Fruit fly (Drosophila melanogaster): Measurements from ENCODE around the gene up.

Gene up

DNA sequence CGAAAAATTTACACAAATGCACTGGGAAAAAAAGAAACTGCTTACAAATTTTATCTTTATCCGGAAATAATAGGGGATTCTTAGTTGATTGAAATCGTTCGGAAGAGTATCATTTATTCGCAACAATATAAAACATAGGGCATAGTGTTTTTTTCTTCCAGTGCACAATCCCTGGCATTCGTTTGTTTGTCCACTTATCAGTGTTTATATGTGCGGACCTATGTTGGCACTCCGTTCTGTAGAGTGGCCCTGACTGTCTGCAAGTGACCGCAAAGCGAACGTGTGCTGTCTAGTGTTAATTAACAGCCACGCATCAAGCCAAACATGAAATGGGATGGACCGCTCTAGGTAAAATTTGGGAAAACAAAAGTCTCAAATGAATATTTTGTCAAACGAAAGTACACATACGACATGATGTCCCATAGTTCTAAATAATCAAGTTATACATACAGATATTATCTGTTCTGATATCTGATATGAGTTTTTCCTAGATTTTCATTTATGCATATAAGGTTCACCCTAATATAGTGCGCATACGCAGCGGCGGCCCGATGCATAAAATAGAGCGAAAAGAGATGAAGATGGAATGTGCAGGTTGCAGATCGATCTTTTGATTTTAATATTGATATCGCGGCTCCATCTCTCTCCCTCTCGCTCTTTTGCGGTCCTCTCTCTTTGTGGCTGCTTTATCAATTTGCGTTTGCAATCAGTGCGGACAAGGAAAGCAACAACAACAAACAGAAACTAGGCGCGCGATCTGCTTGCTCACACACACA lies 38.9 kb upstream of the up start (continued):
- TF ChIP-seq fd64A (GFP tag; optimal IDR thresholded peaks at IDR 0.05) = peak; percentile 76
- TF ChIP-seq CG11695 (GFP tag; IDR thresholded peaks at IDR 0.05) = peak; percentile 91
- peak; percentile 88 for TF ChIP-seq CG11093 (GFP tag; IDR thresholded peaks at IDR 0.05)
- peak; percentile 93 for TF ChIP-seq CG3281 (GFP tag; optimal IDR thresholded peaks at IDR 0.05)
- TF ChIP-seq CG14014 (GFP tag; IDR thresholded peaks at IDR 0.05) = peak; percentile 95
- TF ChIP-seq NC2β (GFP tag; optimal IDR thresholded peaks at IDR 0.05) = peak; percentile 92
- TF ChIP-seq Xrp1 (GFP tag; IDR thresholded peaks at IDR 0.05) = peak; percentile 90
- TF ChIP-seq CG8924 (tag; optimal IDR thresholded peaks at IDR 0.05) = peak; percentile 93
- peak; percentile 95 for TF ChIP-seq HmgZ (tag; optimal IDR thresholded peaks at IDR 0.05)
- TF ChIP-seq NFAT (GFP tag; IDR thresholded peaks at IDR 0.05) = peak; percentile 98
- no peak for TF ChIP-seq Trl (optimal IDR thresholded peaks at IDR 0.05)
- peak; percentile 95 for TF ChIP-seq Trl (GFP tag; optimal IDR thresholded peaks at IDR 0.05)
- peak; percentile 87 for TF ChIP-seq nerfin-1 (tag; optimal IDR thresholded peaks at IDR 0.05)
- TF ChIP-seq CG18599 (GFP tag; optimal IDR thresholded peaks at IDR 0.05) = peak; percentile 94
- TF ChIP-seq CG10321 (GFP tag; IDR thresholded peaks at IDR 0.05) = peak; percentile 75
- TF ChIP-seq CG6854 (GFP tag; optimal IDR thresholded peaks at IDR 0.05) = peak; percentile 85
- TF ChIP-seq Gsc (GFP tag; IDR thresholded peaks at IDR 0.05) = peak; percentile 76
- peak; percentile 88 for TF ChIP-seq Asciz (GFP tag; optimal IDR thresholded peaks at IDR 0.05)
- TF ChIP-seq CG3847 (GFP tag; IDR thresholded peaks at IDR 0.05) = peak; percentile 94
- peak; percentile 83 for TF ChIP-seq zf30C (GFP tag; optimal IDR thresholded peaks at IDR 0.05)
- peak; percentile 95 for TF ChIP-seq en (GFP tag; optimal IDR thresholded peaks at IDR 0.05)
- peak; percentile 84 for TF ChIP-seq CG16815 (GFP tag; optimal IDR thresholded peaks at IDR 0.05)
- peak; percentile 90 for TF ChIP-seq fd3F (GFP tag; optimal IDR thresholded peaks at IDR 0.05)
- no peak for TF ChIP-seq bigmax (GFP tag; optimal IDR thresholded peaks at IDR 0.05)
- peak; percentile 88 for TF ChIP-seq oc (tag; optimal IDR thresholded peaks at IDR 0.05)
- peak; percentile 62; the same call in 1 of the 2 replicates for TF ChIP-seq peb (GFP tag; IDR thresholded peaks at IDR 0.05)
- TF ChIP-seq CG42726 (GFP tag; IDR thresholded peaks at IDR 0.05; ENCODE audit: partially characterized antibody) = no peak
- TF ChIP-seq odd (GFP tag; optimal IDR thresholded peaks at IDR 0.05) = peak; percentile 84
- TF ChIP-seq knrl (GFP tag; IDR thresholded peaks at IDR 0.05; ENCODE audit: partially characterized antibody) = no peak
- peak; percentile 39 for TF ChIP-seq kah (GFP tag; optimal IDR thresholded peaks at IDR 0.05)
- peak; percentile 60 for TF ChIP-seq CG31365 (tag; optimal IDR thresholded peaks at IDR 0.05)
- TF ChIP-seq lov (optimal IDR thresholded peaks at IDR 0.05) = no peak
- TF ChIP-seq lov (GFP tag; IDR thresholded peaks at IDR 0.05) = peak; percentile 88
- peak; percentile 89 for TF ChIP-seq CG30431 (GFP tag; optimal IDR thresholded peaks at IDR 0.05)
- TF ChIP-seq CG8290 (GFP tag; optimal IDR thresholded peaks at IDR 0.05) = peak; percentile 64
- peak in 1 of 2 experiments; percentile 94 for TF ChIP-seq CG8290 (tag; optimal IDR thresholded peaks at IDR 0.05)
- peak; percentile 71 for TF ChIP-seq CG6254 (GFP tag; optimal IDR thresholded peaks at IDR 0.05)
- TF ChIP-seq aop (GFP tag; IDR thresholded peaks at IDR 0.05) = peak; percentile 64; the same call in 1 of the 2 replicates
- peak; percentile 92 for TF ChIP-seq PHDP (tag; optimal IDR thresholded peaks at IDR 0.05)
- peak; percentile 96 for TF ChIP-seq zfh2 (GFP tag; optimal IDR thresholded peaks at IDR 0.05)
- peak; percentile 69 for TF ChIP-seq CG2116 (GFP tag; optimal IDR thresholded peaks at IDR 0.05)
- peak; percentile 84 for TF ChIP-seq CG17829 (tag; optimal IDR thresholded peaks at IDR 0.05)
- TF ChIP-seq CG34224 (GFP tag; IDR thresholded peaks at IDR 0.05; ENCODE audit: partially characterized antibody) = no peak
- peak; percentile 93 for TF ChIP-seq CG34422 (GFP tag; IDR thresholded peaks at IDR 0.05)
- TF ChIP-seq CG15696 (tag; optimal IDR thresholded peaks at IDR 0.05) = peak; percentile 71
- peak; percentile 93 for TF ChIP-seq CG9817 (tag; optimal IDR thresholded peaks at IDR 0.05)
- TF ChIP-seq bowl (GFP tag; IDR thresholded peaks at IDR 0.05) = peak; percentile 74
- TF ChIP-seq HLH3B (GFP tag; IDR thresholded peaks at IDR 0.05) = peak; percentile 87
- TF ChIP-seq Elba2 (GFP tag; optimal IDR thresholded peaks at IDR 0.05) = peak; percentile 33
- TF ChIP-seq fu2 (GFP tag; optimal IDR thresholded peaks at IDR 0.05) = peak; percentile 95
